Worm (Caenorhabditis elegans): ENCODE results near the gene F09F9.1.

F09F9.1 gene

ce11 chrX:4145051-4145826 is 30.1 kb downstream of the F09F9.1 start (continued):
- TF ChIP-seq fkh-10 (GFP tag; optimal IDR thresholded peaks at IDR 0.05) (peak; percentile 64), nhr-12 (tag; optimal IDR thresholded peaks at IDR 0.05) (no peak), hpl-2 (GFP tag; optimal IDR thresholded peaks at IDR 0.05) (no peak), ceh-90 (tag; optimal IDR thresholded peaks at IDR 0.05) (no peak), nhr-19 (GFP tag; conservative IDR thresholded peaks at IDR 0.05) (peak; percentile 73), mep-1 (tag; optimal IDR thresholded peaks at IDR 0.05) (peak; percentile 66), C04F5.9 (tag; optimal IDR thresholded peaks at IDR 0.05) (no peak), swsn-7 (tag; optimal IDR thresholded peaks at IDR 0.05) (peak; percentile 64), alr-1 (tag; optimal IDR thresholded peaks at IDR 0.05; ENCODE audit: borderline replicate concordance) (no peak), isw-1 (GFP tag; IDR thresholded peaks at IDR 0.05) (peak; percentile 44; the same call in 1 of the 2 replicates), xbp-1 (tag; optimal IDR thresholded peaks at IDR 0.05) (peak; percentile 32), sptf-1 (tag; optimal IDR thresholded peaks at IDR 0.05) (no peak), ceh-63 (GFP tag; optimal IDR thresholded peaks at IDR 0.05) (no peak), efl-3 (GFP tag; optimal IDR thresholded peaks at IDR 0.05) (no peak), nhr-77 (tag; optimal IDR thresholded peaks at IDR 0.05) (peak; percentile 82), nhr-90 (tag; optimal IDR thresholded peaks at IDR 0.05; ENCODE audit: poor library complexity) (peak; percentile 79), blmp-1 (tag; optimal IDR thresholded peaks at IDR 0.05) (peak; percentile 77), unc-130 (tag; optimal IDR thresholded peaks at IDR 0.05) (peak; percentile 78), jun-1 (tag; optimal IDR thresholded peaks at IDR 0.05) (peak; percentile 41), pax-3 (tag; optimal IDR thresholded peaks at IDR 0.05) (peak; percentile 19), unc-86 (tag; optimal IDR thresholded peaks at IDR 0.05) (peak; percentile 69), nhr-28 (tag; optimal IDR thresholded peaks at IDR 0.05) (no peak), dpl-1 (GFP tag; optimal IDR thresholded peaks at IDR 0.05) (peak; percentile 1 to 19 (median 7)), rnt-1 (tag; optimal IDR thresholded peaks at IDR 0.05) (peak; percentile 80), C16A3.4 (tag; optimal IDR thresholded peaks at IDR 0.05) (peak; percentile 76), tlp-1 (tag; optimal IDR thresholded peaks at IDR 0.05) (no peak), fos-1 (tag; optimal IDR thresholded peaks at IDR 0.05) (peak; percentile 38), nhr-76 (tag; optimal IDR thresholded peaks at IDR 0.05) (no peak), nhr-47 (tag; optimal IDR thresholded peaks at IDR 0.05) (peak; percentile 64), mab-9 (GFP tag; IDR thresholded peaks at IDR 0.05) (no peak; the same call in 1 of the 2 replicates), ama-1 (optimal IDR thresholded peaks at IDR 0.05) (peak; percentile 70), ceh-8 (GFP tag; optimal IDR thresholded peaks at IDR 0.05) (peak; percentile 5), ces-1 (GFP tag; optimal IDR thresholded peaks at IDR 0.05) (no peak), snu-23 (GFP tag; optimal IDR thresholded peaks at IDR 0.05) (peak; percentile 85)

DNA sequence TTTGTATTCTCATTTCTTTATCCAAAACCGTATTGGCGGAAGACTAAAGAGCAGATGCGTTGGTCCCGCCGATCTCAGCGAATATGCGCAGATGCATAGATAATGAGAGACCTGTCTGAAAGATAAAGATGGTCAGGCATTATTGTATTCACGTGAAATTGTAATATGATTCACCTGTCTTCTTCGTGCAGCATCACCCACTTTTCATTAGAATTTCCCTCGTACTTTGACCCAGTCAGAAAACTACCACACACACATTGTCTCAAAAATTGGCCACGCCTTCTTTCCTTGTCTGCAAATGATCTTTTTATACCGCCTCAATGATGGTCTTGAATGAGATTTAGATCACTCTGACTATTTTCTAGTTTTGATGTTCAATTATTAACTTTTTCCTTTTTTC is 30.9 kb downstream of the F09F9.1 start:
- TF ChIP-seq ceh-63 (GFP tag; optimal IDR thresholded peaks at IDR 0.05) (peak; percentile 65), nhr-85 (tag) (peak; percentile 74), ceh-82 (tag; optimal IDR thresholded peaks at IDR 0.05) (no peak)

DNA sequence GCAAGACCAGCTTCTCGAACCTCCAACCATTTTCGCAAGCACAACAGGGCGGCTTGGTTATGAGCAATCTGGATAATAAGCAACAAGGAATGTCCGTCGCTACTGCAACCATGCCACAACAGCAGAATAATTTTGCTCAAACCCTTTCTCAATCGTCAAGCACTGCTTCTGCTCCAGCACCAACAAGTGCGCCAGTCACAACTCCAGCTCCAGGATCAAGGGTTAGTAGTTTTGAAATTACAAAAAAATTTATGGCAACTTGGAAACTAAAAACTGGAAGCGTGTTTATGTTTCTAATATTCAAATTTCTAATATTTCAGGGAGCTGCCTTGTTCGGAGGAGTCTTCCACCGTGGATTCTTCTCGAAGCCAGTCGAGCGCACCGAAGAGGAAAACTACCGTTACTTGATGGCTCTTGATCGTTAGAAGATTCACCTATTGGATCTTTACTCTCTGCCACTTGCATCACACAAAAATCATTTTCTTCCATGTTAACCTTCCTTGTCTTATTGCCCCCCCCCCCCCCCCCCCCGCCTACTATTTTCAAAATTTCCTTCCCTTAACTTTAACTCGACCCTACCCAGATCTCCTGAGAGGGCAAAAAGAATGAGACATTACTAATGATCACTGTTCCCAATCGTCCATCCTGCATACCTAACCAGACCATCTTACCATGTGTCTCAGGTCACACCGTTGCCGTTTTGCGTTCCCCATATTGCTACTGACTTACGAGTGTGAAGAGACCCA is 31.8 kb downstream of the F09F9.1 start:
- TF ChIP-seq lsy-2 (tag; optimal IDR thresholded peaks at IDR 0.05) (no peak), nhr-85 (tag) (peak; percentile 53), zip-4 (GFP tag; optimal IDR thresholded peaks at IDR 0.05) (peak; percentile 15), dsc-1 (tag; optimal IDR thresholded peaks at IDR 0.05) (peak; percentile 5), fkh-4 (tag; optimal IDR thresholded peaks at IDR 0.05; ENCODE audit: borderline replicate concordance) (no peak), efl-1 (optimal IDR thresholded peaks at IDR 0.05) (no peak), efl-1 (GFP tag; optimal IDR thresholded peaks at IDR 0.05 in 1 of 2) (peak in 1 of 2 experiments; percentile 73), zag-1 (tag; optimal IDR thresholded peaks at IDR 0.05) (no peak), nhr-71 (tag; optimal IDR thresholded peaks at IDR 0.05) (peak; percentile 12)

Data from whole organism, L1 larva.